Fruit fly (Drosophila melanogaster) whole organism, embryonic: Measurements from ENCODE around the gene Ctl1.

Experiments
- Antp ChIP-seq: fragments of 200-800 bp; sonication (Bioruptor generic); optimal IDR thresholded peaks from 3 replicates; lab custom pipeline; 2016; ENCODE audit warnings: missing biosample characterization, missing genetic modification characterization
- Atf-2 ChIP-seq: fragments of 200-800 bp; sonication (Bioruptor generic); optimal IDR thresholded peaks from 2 replicates; lab custom pipeline; 2016; ENCODE audit warnings: missing biosample characterization, missing genetic modification characterization
- BtbVII ChIP-seq: fragments of 200-800 bp; sonication (Bioruptor generic); optimal IDR thresholded peaks from 3 replicates; lab custom pipeline; 2017; ENCODE audit warnings: missing biosample characterization, mild to moderate bottlenecking, missing genetic modification characterization
- CG10147 ChIP-seq: fragments of 200-800 bp; sonication (Bioruptor generic); optimal IDR thresholded peaks from 2 replicates; lab custom pipeline; 2019; ENCODE audit warnings: missing biosample characterization, mild to moderate bottlenecking, missing genetic modification characterization, moderate library complexity
- CG10979 ChIP-seq: fragments of 200-800 bp; sonication (Bioruptor generic); optimal IDR thresholded peaks from 2 replicates; lab custom pipeline; 2018; ENCODE audit warnings: missing biosample characterization, mild to moderate bottlenecking, missing genetic modification characterization, moderate library complexity
- CG11085 ChIP-seq: fragments of 200-800 bp; sonication (Bioruptor generic); IDR thresholded peaks from 2 replicates; pipeline ENCODE4 v1.3.6; 2022; ENCODE audit warnings: missing biosample characterization, missing genetic modification characterization
- CG11504 ChIP-seq: fragments of 200-800 bp; sonication (Bioruptor generic); optimal IDR thresholded peaks from 3 replicates; lab custom pipeline; 2019; ENCODE audit warnings: missing biosample characterization, mild to moderate bottlenecking, missing genetic modification characterization, moderate library complexity
- CG13287 ChIP-seq: fragments of 200-800 bp; sonication (Bioruptor generic); IDR thresholded peaks from 2 replicates; pipeline ENCODE4 v1.3.6; 2022; ENCODE audit warnings: missing biosample characterization, missing genetic modification characterization; ENCODE audit not compliant: partially characterized antibody
- CG14014 ChIP-seq: fragments of 200-800 bp; sonication (Bioruptor generic); IDR thresholded peaks from 2 replicates; pipeline ENCODE4 v1.3.6; 2022; ENCODE audit warnings: missing biosample characterization, missing genetic modification characterization
- CG16779 ChIP-seq: fragments of 200-800 bp; sonication (Bioruptor generic); IDR thresholded peaks from 2 replicates; pipeline ENCODE4 v1.3.6; 2022; ENCODE audit warnings: missing biosample characterization, missing genetic modification characterization
- CG17186 ChIP-seq: fragments of 200-800 bp; sonication (Bioruptor generic); optimal IDR thresholded peaks from 3 replicates; lab custom pipeline; 2017; ENCODE audit warnings: missing biosample characterization, missing genetic modification reagents, missing genetic modification characterization
- CG17802 ChIP-seq: fragments of 200-800 bp; sonication (Bioruptor generic); optimal IDR thresholded peaks from 2 replicates; lab custom pipeline; 2018; ENCODE audit warnings: missing biosample characterization, mild to moderate bottlenecking, missing genetic modification characterization, moderate library complexity
- CG1832 ChIP-seq: fragments of 200-800 bp; sonication (Bioruptor generic); optimal IDR thresholded peaks from 2 replicates; lab custom pipeline; 2017; ENCODE audit warnings: missing biosample characterization, mild to moderate bottlenecking, missing genetic modification characterization, inconsistent platforms
- CG18476 ChIP-seq: fragments of 200-800 bp; sonication (Bioruptor generic); optimal IDR thresholded peaks from 2 replicates; lab custom pipeline; 2016; ENCODE audit warnings: missing biosample characterization, mild to moderate bottlenecking, missing genetic modification characterization
- CG2199 ChIP-seq: fragments of 200-800 bp; sonication (Bioruptor generic); IDR thresholded peaks from 3 replicates; pipeline ENCODE4 v1.3.6; 2022; ENCODE audit warnings: missing biosample characterization, missing genetic modification characterization
- CG31441 ChIP-seq: fragments of 200-800 bp; sonication (Bioruptor generic); IDR thresholded peaks from 2 replicates; pipeline ENCODE4 v1.3.6; 2022; ENCODE audit warnings: missing biosample characterization, missing genetic modification characterization
- CG32767 ChIP-seq: fragments of 200-800 bp; sonication (Bioruptor generic); IDR thresholded peaks from 2 replicates; pipeline ENCODE4 v1.3.6; 2022; ENCODE audit warnings: missing biosample characterization, missing genetic modification characterization
- CG34224 ChIP-seq: fragments of 200-800 bp; sonication (Bioruptor generic); IDR thresholded peaks from 3 replicates; pipeline ENCODE4 v1.3.6; 2022; ENCODE audit warnings: missing biosample characterization, missing genetic modification characterization; ENCODE audit not compliant: partially characterized antibody
- CG4282 ChIP-seq: fragments of 200-800 bp; sonication (Bioruptor generic); optimal IDR thresholded peaks from 2 replicates; lab custom pipeline; 2016; ENCODE audit warnings: missing biosample characterization, missing genetic modification characterization
- CG4360 ChIP-seq: fragments of 200-800 bp; sonication (Bioruptor generic); IDR thresholded peaks from 2 replicates; pipeline ENCODE4 v1.3.6; 2022; ENCODE audit warnings: missing biosample characterization, missing genetic modification characterization
- CG6854 ChIP-seq: fragments of 200-800 bp; sonication (Bioruptor generic); optimal IDR thresholded peaks from 3 replicates; lab custom pipeline; 2017; ENCODE audit warnings: missing biosample characterization, mild to moderate bottlenecking, missing genetic modification characterization
- CG7786 ChIP-seq: fragments of 200-800 bp; sonication (Bioruptor generic); optimal IDR thresholded peaks from 2 replicates; lab custom pipeline; 2016; ENCODE audit warnings: missing biosample characterization, missing genetic modification characterization
- CG7963 ChIP-seq: fragments of 200-800 bp; sonication (Bioruptor generic); IDR thresholded peaks from 3 replicates; pipeline ENCODE4 v1.3.6; 2022; ENCODE audit warnings: missing biosample characterization, missing genetic modification characterization; ENCODE audit not compliant: partially characterized antibody
- CG8281 ChIP-seq: fragments of 200-800 bp; sonication (Bioruptor generic); optimal IDR thresholded peaks from 2 replicates; lab custom pipeline; 2018; ENCODE audit warnings: missing biosample characterization, mild to moderate bottlenecking, missing genetic modification characterization, moderate library complexity
- CG9797 ChIP-seq: fragments of 200-800 bp; sonication (Bioruptor generic); optimal IDR thresholded peaks from 3 replicates; lab custom pipeline; 2018; ENCODE audit warnings: missing biosample characterization, mild to moderate bottlenecking, missing genetic modification characterization
- CG9876 ChIP-seq: fragments of 200-800 bp; sonication (Bioruptor generic); optimal IDR thresholded peaks from 2 replicates; lab custom pipeline; 2016; ENCODE audit warnings: missing biosample characterization, missing genetic modification characterization
- CG9932 ChIP-seq: fragments of 200-800 bp; sonication (Bioruptor generic); IDR thresholded peaks from 2 replicates; pipeline ENCODE4 v1.3.6; 2022; ENCODE audit warnings: missing biosample characterization, missing genetic modification characterization
- E2f1 ChIP-seq: fragments of 200-800 bp; sonication (Bioruptor generic); IDR thresholded peaks from 2 replicates; pipeline ENCODE4 v1.3.6; 2022; ENCODE audit warnings: missing biosample characterization, missing genetic modification characterization
- Fer2 ChIP-seq: fragments of 200-800 bp; sonication (Bioruptor generic); optimal IDR thresholded peaks from 2 replicates; lab custom pipeline; 2018; ENCODE audit warnings: missing biosample characterization, mild to moderate bottlenecking, missing genetic modification characterization, moderate library complexity
- Hand ChIP-seq: fragments of 200-800 bp; sonication (Bioruptor generic); optimal IDR thresholded peaks from 2 replicates; lab custom pipeline; 2017; ENCODE audit warnings: mild to moderate bottlenecking, missing biosample characterization, missing genetic modification reagents, missing genetic modification characterization
- Kr ChIP-seq: fragments of 200-800 bp; sonication (Bioruptor generic); optimal IDR thresholded peaks from 2 replicates; lab custom pipeline; 2017; ENCODE audit warnings: missing biosample characterization, mild to moderate bottlenecking, missing genetic modification characterization
- Optix ChIP-seq: fragments of 200-800 bp; sonication (Bioruptor generic); IDR thresholded peaks from 3 replicates; pipeline ENCODE4 v1.3.6; 2022; ENCODE audit warnings: missing biosample characterization, missing genetic modification characterization
- Ptx1 ChIP-seq: fragments of 200-800 bp; sonication (Bioruptor generic); IDR thresholded peaks from 2 replicates; pipeline ENCODE4 v1.3.6; 2022; ENCODE audit warnings: missing biosample characterization, missing genetic modification characterization
- Taf1 ChIP-seq: fragments of 200-800 bp; sonication (Bioruptor generic); IDR thresholded peaks from 2 replicates; pipeline ENCODE4 v1.3.6; 2022; ENCODE audit warnings: missing biosample characterization, missing genetic modification characterization
- chm ChIP-seq: fragments of 200-800 bp; sonication (Bioruptor generic); IDR thresholded peaks from 2 replicates; pipeline ENCODE4 v1.3.6; 2022; ENCODE audit warnings: missing biosample characterization, missing genetic modification characterization
- disco-r ChIP-seq: fragments of 200-800 bp; sonication (Bioruptor generic); optimal IDR thresholded peaks from 2 replicates; lab custom pipeline; 2016; ENCODE audit warnings: missing biosample characterization, missing genetic modification characterization
- emc ChIP-seq: fragments of 200-800 bp; sonication (Bioruptor generic); optimal IDR thresholded peaks from 2 replicates; lab custom pipeline; 2016; ENCODE audit warnings: missing biosample characterization, missing genetic modification characterization
- gcm ChIP-seq: fragments of 200-800 bp; sonication (Bioruptor generic); optimal IDR thresholded peaks from 2 replicates; lab custom pipeline; 2019; ENCODE audit warnings: missing biosample characterization, mild to moderate bottlenecking, missing genetic modification characterization, moderate library complexity
- her ChIP-seq: fragments of 200-800 bp; sonication (Bioruptor generic); optimal IDR thresholded peaks from 2 replicates; lab custom pipeline; 2016; ENCODE audit warnings: missing biosample characterization, missing genetic modification characterization
- hkb ChIP-seq, 2 experiments: fragments of 200-800 bp in 1 of 2; fragments of >200 bp in 1 of 2; sonication (Bioruptor generic) in 1 of 2; IDR thresholded peaks in 1 of 2; optimal IDR thresholded peaks in 1 of 2; 2 replicates each; pipeline versions ENCODE4 v1.3.6 to Lab custom; 2017 to 2022; ENCODE audit warnings: missing biosample characterization in 1 of 2, missing genetic modification characterization in 1 of 2
- jigr1 ChIP-seq: fragments of 200-800 bp; sonication (Bioruptor generic); IDR thresholded peaks from 3 replicates; pipeline ENCODE4 v1.3.6; 2022; ENCODE audit warnings: missing biosample characterization, missing genetic modification characterization
- otp ChIP-seq: fragments of 200-800 bp; sonication (Bioruptor generic); IDR thresholded peaks from 3 replicates; pipeline ENCODE4, ENCODE4 v1.3.6; 2022; ENCODE audit warnings: missing biosample characterization, missing genetic modification characterization
- pum ChIP-seq: fragments of 200-800 bp; sonication (Bioruptor generic); optimal IDR thresholded peaks from 2 replicates; lab custom pipeline; 2016; ENCODE audit warnings: missing biosample characterization, missing genetic modification characterization
- row ChIP-seq: fragments of 200-800 bp; sonication (Bioruptor generic); IDR thresholded peaks from 3 replicates; pipeline ENCODE4 v1.3.6; 2022; ENCODE audit warnings: missing biosample characterization, missing genetic modification characterization
- tap ChIP-seq: fragments of 200-800 bp; optimal IDR thresholded peaks from 3 replicates; lab custom pipeline; 2019; ENCODE audit warnings: missing biosample characterization, mild to moderate bottlenecking, missing genetic modification characterization, moderate library complexity
- tgo ChIP-seq: fragments of 200-800 bp; sonication (Bioruptor generic); IDR thresholded peaks from 3 replicates; pipeline ENCODE4 v1.3.6; 2022; ENCODE audit warnings: missing biosample characterization, missing genetic modification characterization
- unpg ChIP-seq: fragments of 200-800 bp; sonication (Bioruptor generic); optimal IDR thresholded peaks from 3 replicates; lab custom pipeline; 2018; ENCODE audit warnings: missing biosample characterization, mild to moderate bottlenecking, missing genetic modification characterization, moderate library complexity
- vvl ChIP-seq: fragments of 200-800 bp; sonication (Bioruptor generic); IDR thresholded peaks from 2 replicates; pipeline ENCODE4 v1.3.6; 2022; ENCODE audit warnings: missing biosample characterization, missing genetic modification characterization

Gene Ctl1

dm6 chr3L:4239442-4240322 is 38.1 kb upstream of the Ctl1 start, which contains the start of gene Sqor (continued):
- TF ChIP-seq CG6854, result peak; percentile 83
- TF ChIP-seq CG16779 (GFP tag; lab: Robert Waterston, UW), result peak; percentile 71; the same call in 1 of the 2 replicates
- no peak for TF ChIP-seq CG7963
- peak; percentile 83 for TF ChIP-seq Optix (GFP tag; lab: Robert Waterston, UW)
- peak; percentile 89 for TF ChIP-seq CG7786
- peak; percentile 67 for TF ChIP-seq otp (GFP tag; lab: Robert Waterston, UW)
- peak; percentile 71 for TF ChIP-seq emc
- TF ChIP-seq chm (GFP tag; lab: Robert Waterston, UW), result peak; percentile 55; the same call in 1 of the 2 replicates
- 0 out of 2 replicates have a peak, but pooled peaks have one; percentile 35 for TF ChIP-seq Taf1 (GFP tag; lab: Robert Waterston, UW)
- peak; percentile 86 for TF ChIP-seq unpg (GFP tag; lab: Kevin White, UChicago)
- peak; percentile 90 for TF ChIP-seq BtbVII
- peak; percentile 68 for TF ChIP-seq gcm (GFP tag; lab: Kevin White, UChicago)
- peak; percentile 78 for TF ChIP-seq CG8281 (tag; lab: Kevin White, UChicago)
- peak; percentile 75 for TF ChIP-seq Ptx1 (GFP tag; lab: Robert Waterston, UW)
- peak; percentile 91 for TF ChIP-seq CG10147 (GFP tag; lab: Kevin White, UChicago)
- TF ChIP-seq Antp (GFP tag; lab: Kevin White, UChicago), result peak; percentile 91
- peak; percentile 82 for TF ChIP-seq tap (tag; lab: Kevin White, UChicago)
- no peak for TF ChIP-seq hkb (optimal IDR thresholded peaks at IDR 0.05; lab: Kevin White, UChicago)
- TF ChIP-seq hkb (GFP tag; IDR thresholded peaks at IDR 0.05; lab: Robert Waterston, UW), result peak; percentile 85
- peak; percentile 88 for TF ChIP-seq CG9876 (GFP tag; lab: Kevin White, UChicago)
- TF ChIP-seq CG4282 (GFP tag; lab: Kevin White, UChicago), result peak; percentile 80
- peak; percentile 80 for TF ChIP-seq CG14014 (GFP tag; lab: Robert Waterston, UW)
- no peak for TF ChIP-seq CG34224 (GFP tag; lab: Robert Waterston, UW)
- TF ChIP-seq her, result peak; percentile 86
- peak; percentile 33 for TF ChIP-seq CG10979 (tag; lab: Kevin White, UChicago)
- peak; percentile 76 for TF ChIP-seq CG31441
- TF ChIP-seq tgo (GFP tag; lab: Robert Waterston, UW), result peak; percentile 77
- peak; percentile 71; the same call in 2 of the 3 replicates for TF ChIP-seq jigr1 (GFP tag; lab: Robert Waterston, UW)
- TF ChIP-seq Kr (GFP tag; lab: Kevin White, UChicago), result no peak
- peak; percentile 84 for TF ChIP-seq pum (GFP tag; lab: Kevin White, UChicago)
- peak; percentile 41; the same call in 1 of the 2 replicates for TF ChIP-seq CG4360 (GFP tag; lab: Robert Waterston, UW)
- peak; percentile 76 for TF ChIP-seq E2f1
- peak; percentile 4 for TF ChIP-seq CG17186 (GFP tag; lab: Kevin White, UChicago)
- TF ChIP-seq CG11085 (GFP tag; lab: Robert Waterston, UW), result no peak; the same call in 1 of the 2 replicates
- no peak for TF ChIP-seq CG13287 (GFP tag; lab: Robert Waterston, UW)
- TF ChIP-seq CG17802 (tag; lab: Kevin White, UChicago), result peak; percentile 53
- TF ChIP-seq Atf-2 (GFP tag; lab: Kevin White, UChicago), result peak; percentile 82
- peak; percentile 70; the same call in 2 of the 3 replicates for TF ChIP-seq CG2199 (GFP tag; lab: Robert Waterston, UW)
- TF ChIP-seq vvl, result peak; percentile 81
- peak; percentile 82 for TF ChIP-seq CG9932
- peak; percentile 66 for TF ChIP-seq Fer2 (tag; lab: Kevin White, UChicago)
- TF ChIP-seq disco-r (GFP tag; lab: Kevin White, UChicago), result peak; percentile 85
- TF ChIP-seq CG32767, result peak; percentile 76
- no peak for TF ChIP-seq CG9797 (GFP tag; lab: Kevin White, UChicago)
- peak; percentile 66 for TF ChIP-seq CG18476 (GFP tag; lab: Kevin White, UChicago)
- TF ChIP-seq CG11504 (tag; lab: Kevin White, UChicago), result peak; percentile 85
- no peak for TF ChIP-seq CG1832 (GFP tag; lab: Kevin White, UChicago)
- peak; percentile 75 for TF ChIP-seq Hand
- peak; percentile 95 for TF ChIP-seq row (GFP tag; lab: Robert Waterston, UW)
